Worm (Caenorhabditis elegans) whole organism, young adult: ENCODE results near the gene F10G2.2.

ENCODE experiments used
- Y67H2A.10 ChIP-seq: fragments of 200-800 bp; sonication (Bioruptor generic); conservative IDR thresholded peaks from 2 replicates; pipeline ENCODE4 v1.3.6; 2022; ENCODE audit warnings: missing genetic modification reagents, missing genetic modification characterization, missing compliant biosample characterization
- dox-1 ChIP-seq: fragments of 200-800 bp; sonication (Bioruptor generic); IDR thresholded peaks from 2 replicates; pipeline ENCODE4 v1.3.6; 2022; ENCODE audit warnings: missing genetic modification reagents, missing genetic modification characterization, missing compliant biosample characterization

- no peak for TF ChIP-seq Y67H2A.10
- TF ChIP-seq dox-1 (GFP tag; lab: Robert Waterston, UW): no peak
Measured at ce11 chrV:7321915-7322314, 9.1 kb upstream of the F10G2.2 start, which contains the start of gene F10G2.10.
